Worm (Caenorhabditis elegans): ENCODE data around the gene BE0003N10.6.
A peak's percentile ranks its signal among the peaks of the same experiment; 100 is the strongest.

Gene BE0003N10.6

DNA sequence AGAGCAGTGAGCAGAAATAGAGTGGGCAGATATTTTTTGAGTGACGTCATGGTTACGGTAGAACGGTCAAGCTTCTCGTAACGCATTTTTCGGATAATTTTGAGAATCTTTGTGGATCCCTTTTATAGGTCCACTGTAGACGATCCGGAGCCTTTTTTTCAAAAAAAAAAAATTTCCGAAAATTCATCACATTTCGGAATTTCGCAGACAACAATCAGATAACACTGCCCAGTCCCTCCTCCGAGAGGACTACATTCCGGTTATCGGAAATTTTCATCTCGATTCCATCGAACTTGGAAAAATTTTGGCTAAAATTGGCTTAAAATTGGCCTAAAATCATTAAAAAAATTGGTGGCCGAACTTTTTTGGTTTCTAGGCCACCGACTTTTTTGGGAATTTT, at the start of gene BE0003N10.6:
Gene BE0003N10.6, minus strand, starts transcription at position 101 of the 400 bp plus-strand sequence.
- no peak for TF ChIP-seq ama-1 (optimal IDR thresholded peaks at IDR 0.05)
- no peak for TF ChIP-seq dmd-8 (GFP tag; IDR thresholded peaks at IDR 0.05)
- TF ChIP-seq nhr-10 (tag; optimal IDR thresholded peaks at IDR 0.05), result no peak
- no peak for TF ChIP-seq lin-15B (tag; optimal IDR thresholded peaks at IDR 0.05)
- TF ChIP-seq aly-2 (tag; optimal IDR thresholded peaks at IDR 0.05), result no peak
- no peak for TF ChIP-seq hmg-1.1 (GFP tag; IDR thresholded peaks at IDR 0.05)
- no peak for TF ChIP-seq php-3 (GFP tag; IDR thresholded peaks at IDR 0.05)
- TF ChIP-seq lim-7 (GFP tag; IDR thresholded peaks at IDR 0.05), result no peak
- TF ChIP-seq unc-39 (tag; optimal IDR thresholded peaks at IDR 0.05), result no peak
- TF ChIP-seq nhr-76 (tag; optimal IDR thresholded peaks at IDR 0.05), result no peak

DNA sequence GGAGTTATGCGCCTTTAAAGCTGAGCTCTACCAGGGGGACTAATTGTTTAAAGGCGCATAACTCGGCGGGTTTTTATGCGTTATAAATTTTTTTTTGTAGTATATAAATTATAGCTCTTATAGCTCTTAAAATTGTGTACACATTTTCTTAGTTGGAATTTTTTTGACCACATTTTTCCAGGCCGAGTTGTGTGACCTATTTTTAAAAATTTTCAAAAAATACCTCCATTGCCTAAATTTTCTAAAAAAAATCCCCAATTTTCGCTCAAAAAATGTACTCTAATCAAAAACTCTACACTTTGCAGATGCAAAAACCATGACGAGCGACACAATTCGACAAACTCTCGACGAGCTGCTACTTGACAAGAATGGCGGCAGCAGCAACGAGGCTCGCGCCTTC, 43.0 kb upstream of the BE0003N10.6 start, which contains the start of gene exc-6:
Gene exc-6, plus strand, starts transcription at position 301 of the 400 bp plus-strand sequence.
- TF ChIP-seq dpl-1 (GFP tag; optimal IDR thresholded peaks at IDR 0.05) (no peak), unc-62 (GFP tag; optimal IDR thresholded peaks at IDR 0.05 in 1 of 2) (peak in 1 of 2 experiments; percentile 61), unc-62 (tag; optimal IDR thresholded peaks at IDR 0.05) (no peak)

DNA sequence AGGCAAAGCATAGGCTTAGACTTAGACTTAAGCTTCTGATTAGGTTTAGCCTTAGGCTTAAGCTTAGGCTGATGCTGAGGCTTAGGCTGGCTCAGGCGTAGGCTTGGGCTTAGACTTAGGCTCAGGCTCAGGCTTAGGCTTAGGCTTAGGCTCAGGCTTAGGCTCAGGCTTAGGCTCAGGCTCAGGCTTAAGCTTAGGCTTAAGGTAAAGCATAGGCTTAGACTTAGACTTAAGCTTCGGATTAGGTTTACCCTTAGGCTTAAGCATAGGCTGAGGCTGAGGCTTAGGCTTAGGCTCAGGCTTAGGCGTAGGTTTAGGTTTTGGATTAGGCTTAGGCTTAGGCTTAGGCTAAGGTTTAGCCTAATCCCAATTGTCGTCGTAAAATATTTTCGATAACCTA, 39.7 kb upstream of the BE0003N10.6 start:
- TF ChIP-seq skn-1 (tag; optimal IDR thresholded peaks at IDR 0.05) (no peak), pqm-1 (tag; optimal IDR thresholded peaks at IDR 0.05) (no peak), zip-11 (GFP tag; IDR thresholded peaks at IDR 0.05) (no peak), tag-97 (GFP tag; IDR thresholded peaks at IDR 0.05) (no peak), vab-7 (GFP tag; IDR thresholded peaks at IDR 0.05) (no peak), php-3 (GFP tag; IDR thresholded peaks at IDR 0.05) (no peak), daf-12 (tag; optimal IDR thresholded peaks at IDR 0.05) (no peak), ceh-32 (tag; optimal IDR thresholded peaks at IDR 0.05; ENCODE audit: poor library complexity) (no peak)

ce11 chrIII:1094391-1094790, 34.5 kb upstream of the BE0003N10.6 start:
- TF ChIP-seq ceh-28 (tag; optimal IDR thresholded peaks at IDR 0.05) (peak; percentile 86), aly-2 (tag; optimal IDR thresholded peaks at IDR 0.05) (no peak)

ce11 chrIII:1084971-1085370, 25.1 kb upstream of the BE0003N10.6 start:
- TF ChIP-seq sdz-12 (GFP tag; optimal IDR thresholded peaks at IDR 0.05), result no peak
- no peak for TF ChIP-seq saeg-2 (GFP tag; IDR thresholded peaks at IDR 0.05)
- TF ChIP-seq ceh-28 (tag; optimal IDR thresholded peaks at IDR 0.05), result peak; percentile 48
- no peak for TF ChIP-seq snpc-4 (tag; optimal IDR thresholded peaks at IDR 0.05)
- TF ChIP-seq mxl-2 (GFP tag; conservative IDR thresholded peaks at IDR 0.05), result no peak
- TF ChIP-seq zip-2 (tag; optimal IDR thresholded peaks at IDR 0.05), result no peak

DNA sequence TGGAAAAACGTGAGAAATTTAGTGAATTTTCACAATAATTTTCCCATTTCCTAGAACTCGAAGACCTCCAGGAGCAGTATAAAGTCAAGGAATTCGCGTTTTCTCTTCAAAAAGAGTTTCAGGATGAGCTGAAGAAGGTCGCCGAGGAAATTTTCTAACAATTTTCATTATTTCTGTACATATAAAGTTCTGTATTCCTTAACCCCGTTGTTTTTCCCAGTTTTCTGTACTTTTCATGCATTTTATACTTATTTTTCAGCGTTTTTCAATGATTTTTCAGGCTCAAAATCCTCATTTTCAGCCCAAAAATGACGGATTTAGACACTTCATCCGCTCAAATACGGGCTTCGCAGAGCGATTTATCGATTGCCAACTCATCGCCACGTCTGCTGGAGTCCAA, 21.2 kb upstream of the BE0003N10.6 start, which contains the start of gene par-2:
Gene par-2, plus strand, starts transcription at position 301 of the 400 bp plus-strand sequence.
- TF ChIP-seq zfp-3 (GFP tag; conservative IDR thresholded peaks at IDR 0.05), result no peak
- no peak for TF ChIP-seq arid-1 (GFP tag; conservative IDR thresholded peaks at IDR 0.05)
- TF ChIP-seq F37D6.2 (tag; optimal IDR thresholded peaks at IDR 0.05), result no peak
- TF ChIP-seq duxl-1 (tag; optimal IDR thresholded peaks at IDR 0.05; ENCODE audit: poor library complexity), result no peak
- TF ChIP-seq ZK546.5 (tag; optimal IDR thresholded peaks at IDR 0.05), result no peak
- no peak for TF ChIP-seq lin-39 (tag; optimal IDR thresholded peaks at IDR 0.05)
- TF ChIP-seq aha-1 (tag), result no peak
- no peak for TF ChIP-seq snpc-4 (tag; optimal IDR thresholded peaks at IDR 0.05)
- TF ChIP-seq Y75B8A.6 (GFP tag; IDR thresholded peaks at IDR 0.05), result no peak
- TF ChIP-seq aly-2 (tag; optimal IDR thresholded peaks at IDR 0.05), result no peak
